Fruit fly (Drosophila melanogaster) whole organism, embryonic: ENCODE measurements around the gene CG11843.

Experiments used
- Bdp1 ChIP-seq: fragments of 200-800 bp; sonication (Bioruptor generic); optimal IDR thresholded peaks from 3 replicates; lab custom pipeline; 2016; ENCODE audit warnings: missing biosample characterization, missing genetic modification characterization
- CG10959 ChIP-seq: fragments of 200-800 bp; sonication (Bioruptor generic); IDR thresholded peaks from 2 replicates; pipeline ENCODE4 v1.3.6; 2022; ENCODE audit warnings: missing biosample characterization, missing genetic modification characterization
- CG10979 ChIP-seq: fragments of 200-800 bp; sonication (Bioruptor generic); optimal IDR thresholded peaks from 2 replicates; lab custom pipeline; 2018; ENCODE audit warnings: missing biosample characterization, mild to moderate bottlenecking, missing genetic modification characterization, moderate library complexity
- CG11398 ChIP-seq: fragments of 200-800 bp; sonication (Bioruptor generic); optimal IDR thresholded peaks from 2 replicates; lab custom pipeline; 2016; ENCODE audit warnings: missing biosample characterization, missing genetic modification characterization
- CG12155 ChIP-seq: fragments of 200-800 bp; sonication (Bioruptor generic); optimal IDR thresholded peaks from 3 replicates; lab custom pipeline; 2016; ENCODE audit warnings: missing biosample characterization, missing genetic modification characterization
- CG12659 ChIP-seq: fragments of 200-800 bp; sonication (Bioruptor generic); optimal IDR thresholded peaks from 3 replicates; lab custom pipeline; 2017; ENCODE audit warnings: mild to moderate bottlenecking, missing biosample characterization, missing genetic modification reagents, missing genetic modification characterization
- CG12744 ChIP-seq: fragments of 200-800 bp; sonication (Bioruptor generic); optimal IDR thresholded peaks from 2 replicates; lab custom pipeline; 2016; ENCODE audit warnings: missing biosample characterization, missing genetic modification characterization
- CG13424 ChIP-seq: fragments of 200-800 bp; sonication (Bioruptor generic); optimal IDR thresholded peaks from 2 replicates; lab custom pipeline; 2019; ENCODE audit warnings: missing biosample characterization, mild to moderate bottlenecking, missing genetic modification characterization, moderate library complexity
- CG15479 ChIP-seq: fragments of 200-800 bp; sonication (Bioruptor generic); optimal IDR thresholded peaks from 3 replicates; lab custom pipeline; 2019; ENCODE audit warnings: missing biosample characterization, mild to moderate bottlenecking, missing genetic modification characterization, moderate library complexity
- CG16779 ChIP-seq: fragments of 200-800 bp; sonication (Bioruptor generic); IDR thresholded peaks from 2 replicates; pipeline ENCODE4 v1.3.6; 2022; ENCODE audit warnings: missing biosample characterization, missing genetic modification characterization
- CG16813 ChIP-seq: fragments of 200-800 bp; sonication (Bioruptor generic); IDR thresholded peaks from 3 replicates; pipeline ENCODE4 v1.3.6; 2022; ENCODE audit warnings: missing biosample characterization, missing genetic modification characterization; ENCODE audit not compliant: partially characterized antibody
- CG17328 ChIP-seq: fragments of 200-800 bp; sonication (Bioruptor generic); IDR thresholded peaks from 2 replicates; pipeline ENCODE4 v1.3.6; 2022; ENCODE audit warnings: missing biosample characterization, missing genetic modification characterization
- CG18476 ChIP-seq: fragments of 200-800 bp; sonication (Bioruptor generic); optimal IDR thresholded peaks from 2 replicates; lab custom pipeline; 2016; ENCODE audit warnings: missing biosample characterization, mild to moderate bottlenecking, missing genetic modification characterization
- CG2120 ChIP-seq: fragments of 200-800 bp; sonication (Bioruptor generic); optimal IDR thresholded peaks from 3 replicates; lab custom pipeline; 2016; ENCODE audit warnings: missing biosample characterization, missing genetic modification characterization
- CG2199 ChIP-seq: fragments of 200-800 bp; sonication (Bioruptor generic); IDR thresholded peaks from 3 replicates; pipeline ENCODE4 v1.3.6; 2022; ENCODE audit warnings: missing biosample characterization, missing genetic modification characterization
- CG2678 ChIP-seq: fragments of 200-800 bp; sonication (Bioruptor generic); optimal IDR thresholded peaks from 3 replicates; lab custom pipeline; 2019; ENCODE audit warnings: missing biosample characterization, mild to moderate bottlenecking, missing genetic modification characterization, moderate library complexity
- CG3065 ChIP-seq: fragments of 200-800 bp; sonication (Bioruptor generic); optimal IDR thresholded peaks from 2 replicates; lab custom pipeline; 2016; ENCODE audit warnings: missing biosample characterization, missing genetic modification characterization
- CG5180 ChIP-seq: fragments of 200-800 bp; sonication (Bioruptor generic); optimal IDR thresholded peaks from 3 replicates; lab custom pipeline; 2017; ENCODE audit warnings: missing biosample characterization, missing genetic modification characterization, mild to moderate bottlenecking, moderate library complexity, missing genetic modification reagents
- CG6175 ChIP-seq: fragments of 200-800 bp; sonication (Bioruptor generic); IDR thresholded peaks from 3 replicates; pipeline ENCODE4 v1.3.6; 2022; ENCODE audit warnings: missing biosample characterization, missing genetic modification characterization
- CG6854 ChIP-seq: fragments of 200-800 bp; sonication (Bioruptor generic); optimal IDR thresholded peaks from 3 replicates; lab custom pipeline; 2017; ENCODE audit warnings: missing biosample characterization, mild to moderate bottlenecking, missing genetic modification characterization
- CG7357 ChIP-seq: fragments of 200-800 bp; sonication (Bioruptor generic); IDR thresholded peaks from 3 replicates; pipeline ENCODE4 v1.3.6; 2022; ENCODE audit warnings: missing biosample characterization, missing genetic modification characterization
- CG8359 ChIP-seq: fragments of 200-800 bp; sonication (Bioruptor generic); optimal IDR thresholded peaks from 2 replicates; lab custom pipeline; 2017; ENCODE audit warnings: missing biosample characterization, mild to moderate bottlenecking, missing genetic modification characterization, borderline replicate concordance
- CG8924 ChIP-seq: fragments of 200-800 bp; optimal IDR thresholded peaks from 3 replicates; lab custom pipeline; 2019; ENCODE audit warnings: missing biosample characterization, mild to moderate bottlenecking, missing genetic modification characterization, moderate library complexity
- CG9215 ChIP-seq: fragments of 200-800 bp; sonication (Bioruptor generic); IDR thresholded peaks from 2 replicates; pipeline ENCODE4 v1.3.6; 2022; ENCODE audit warnings: missing biosample characterization, missing genetic modification characterization
- Camta ChIP-seq: fragments of 200-800 bp; sonication (Bioruptor generic); optimal IDR thresholded peaks from 2 replicates; lab custom pipeline; 2016; ENCODE audit warnings: missing biosample characterization, missing genetic modification characterization
- Chrac-16 ChIP-seq: fragments of 200-800 bp; sonication (Bioruptor generic); optimal IDR thresholded peaks from 3 replicates; lab custom pipeline; 2016; ENCODE audit warnings: missing biosample characterization, missing genetic modification characterization
- ERR ChIP-seq: fragments of 200-800 bp; sonication (Bioruptor generic); optimal IDR thresholded peaks from 2 replicates; lab custom pipeline; 2016; ENCODE audit warnings: missing biosample characterization, missing genetic modification characterization
- Elba2 ChIP-seq: fragments of 200-800 bp; sonication (Bioruptor generic); optimal IDR thresholded peaks from 3 replicates; lab custom pipeline; 2016; ENCODE audit warnings: missing biosample characterization, missing genetic modification characterization
- HmgZ ChIP-seq: fragments of 200-800 bp; sonication (Bioruptor generic); optimal IDR thresholded peaks from 2 replicates; lab custom pipeline; 2018; ENCODE audit warnings: missing biosample characterization, mild to moderate bottlenecking, missing genetic modification characterization
- NC2α ChIP-seq: fragments of 200-800 bp; sonication (Bioruptor generic); optimal IDR thresholded peaks from 2 replicates; lab custom pipeline; 2016; ENCODE audit warnings: missing biosample characterization, missing genetic modification characterization
- Ravus ChIP-seq: fragments of 200-800 bp; sonication (Bioruptor generic); IDR thresholded peaks from 2 replicates; pipeline ENCODE4 v1.3.6; 2022; ENCODE audit warnings: missing biosample characterization, missing genetic modification characterization
- Tbp ChIP-seq: fragments of >200 bp; optimal IDR thresholded peaks from 2 replicates; lab custom pipeline; 2018; ENCODE audit warnings: missing biosample characterization, missing genetic modification characterization
- amos ChIP-seq: fragments of 200-800 bp; sonication (Bioruptor generic); IDR thresholded peaks from 2 replicates; pipeline ENCODE4 v1.3.6; 2022; ENCODE audit warnings: missing biosample characterization, missing genetic modification characterization; ENCODE audit not compliant: partially characterized antibody
- bab2 ChIP-seq: fragments of 200-800 bp; sonication (Bioruptor generic); optimal IDR thresholded peaks from 2 replicates; lab custom pipeline; 2016; ENCODE audit warnings: missing biosample characterization, missing genetic modification characterization
- bcd ChIP-seq: fragments of 200-800 bp; sonication (Bioruptor generic); optimal IDR thresholded peaks from 2 replicates; lab custom pipeline; 2017; ENCODE audit warnings: missing biosample characterization, mild to moderate bottlenecking, missing genetic modification characterization
- bowl ChIP-seq: fragments of 200-800 bp; sonication (Bioruptor generic); IDR thresholded peaks from 2 replicates; pipeline ENCODE4 v1.3.6; 2022; ENCODE audit warnings: missing biosample characterization, missing genetic modification characterization
- chif ChIP-seq, 2 experiments: fragments of 200-800 bp; sonication (Bioruptor generic); optimal IDR thresholded peaks; 3 replicates each; lab custom pipeline; 2016; ENCODE audit warnings: missing biosample characterization in 2 of 2, missing genetic modification characterization in 2 of 2
- chn ChIP-seq: fragments of 200-800 bp; sonication (Bioruptor generic); optimal IDR thresholded peaks from 2 replicates; lab custom pipeline; 2016; ENCODE audit warnings: missing biosample characterization, missing genetic modification characterization
- crol ChIP-seq: fragments of 200-800 bp; sonication (Bioruptor generic); IDR thresholded peaks from 2 replicates; pipeline ENCODE4 v1.3.6; 2022; ENCODE audit warnings: missing biosample characterization, missing genetic modification characterization
- gem ChIP-seq: fragments of 200-800 bp; sonication (Bioruptor generic); optimal IDR thresholded peaks from 2 replicates; lab custom pipeline; 2019; ENCODE audit warnings: missing biosample characterization, mild to moderate bottlenecking, missing genetic modification characterization, moderate library complexity
- jumu ChIP-seq: fragments of 200-800 bp; sonication (Bioruptor generic); optimal IDR thresholded peaks from 3 replicates; lab custom pipeline; 2016; ENCODE audit warnings: missing biosample characterization, missing genetic modification characterization
- lola ChIP-seq, 3 experiments: fragments of >200 bp in 2 of 3; fragments of 200-800 bp in 1 of 3; sonication (Bioruptor generic) in 1 of 3; optimal IDR thresholded peaks; 2 replicates each; lab custom pipeline; 2017 to 2019; ENCODE audit warnings: missing biosample characterization in 3 of 3, missing genetic modification characterization in 3 of 3, mild to moderate bottlenecking in 1 of 3, moderate library complexity in 1 of 3
- mirr ChIP-seq: fragments of 200-800 bp; sonication (Bioruptor generic); optimal IDR thresholded peaks from 3 replicates; lab custom pipeline; 2018; ENCODE audit warnings: missing biosample characterization, mild to moderate bottlenecking, missing genetic modification characterization
- nom ChIP-seq: fragments of 200-800 bp; sonication (Bioruptor generic); optimal IDR thresholded peaks from 2 replicates; lab custom pipeline; 2017; ENCODE audit warnings: missing biosample characterization, missing genetic modification characterization, mild to moderate bottlenecking, moderate library complexity, missing genetic modification reagents
- onecut ChIP-seq: fragments of 200-800 bp; sonication (Bioruptor generic); IDR thresholded peaks from 2 replicates; pipeline ENCODE4 v1.3.6; 2022; ENCODE audit warnings: missing biosample characterization, missing genetic modification characterization
- schlank ChIP-seq: fragments of 200-800 bp; sonication (Bioruptor generic); optimal IDR thresholded peaks from 2 replicates; lab custom pipeline; 2018; ENCODE audit warnings: missing biosample characterization, mild to moderate bottlenecking, missing genetic modification characterization
- tna ChIP-seq: fragments of 200-800 bp; sonication (Bioruptor generic); IDR thresholded peaks from 2 replicates; pipeline ENCODE4 v1.3.6; 2022; ENCODE audit warnings: missing biosample characterization, missing genetic modification characterization; ENCODE audit not compliant: partially characterized antibody
- tup ChIP-seq: fragments of 200-800 bp; sonication (Bioruptor generic); optimal IDR thresholded peaks from 2 replicates; lab custom pipeline; 2016; ENCODE audit warnings: missing biosample characterization, mild to moderate bottlenecking, missing genetic modification characterization, moderate library complexity
- zen2 ChIP-seq: fragments of 200-800 bp; sonication (Bioruptor generic); IDR thresholded peaks from 3 replicates; pipeline ENCODE4 v1.3.6; 2022; ENCODE audit warnings: missing biosample characterization, missing genetic modification characterization; ENCODE audit not compliant: partially characterized antibody

CG11843 gene

DNA sequence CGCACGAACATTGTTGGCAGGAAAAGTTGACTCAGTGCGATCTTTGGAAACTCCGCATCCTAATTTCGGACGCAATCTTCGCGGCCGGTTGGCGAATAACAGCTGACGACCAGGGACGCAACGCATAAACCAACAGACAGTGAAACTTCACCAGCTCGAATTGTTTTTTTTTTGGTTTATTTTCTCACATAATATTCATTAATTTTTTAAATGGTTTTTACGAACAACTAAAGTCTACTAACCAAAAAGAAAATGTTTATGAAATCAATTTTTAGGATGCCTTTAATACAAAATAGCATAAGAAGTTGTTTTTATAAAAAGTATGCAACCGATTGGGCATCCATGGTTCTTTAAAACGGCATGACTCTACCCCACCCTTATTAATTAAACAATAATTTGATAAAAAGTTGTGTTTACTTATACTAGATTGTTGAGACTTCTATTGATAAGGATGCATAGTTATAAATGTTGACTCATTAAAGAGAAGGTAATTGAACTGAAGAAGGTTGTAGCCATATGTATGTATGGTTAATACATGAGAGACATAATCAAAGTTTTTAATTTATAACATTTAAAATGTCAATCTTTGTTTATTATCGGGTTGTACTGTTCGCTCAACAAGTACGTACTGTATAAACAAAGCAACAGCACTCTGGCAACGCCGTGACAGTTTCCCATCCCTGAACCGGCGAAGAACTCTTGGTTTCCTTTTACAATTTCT, 20.1 kb upstream of the CG11843 start, which contains the start of the genes beta4GalNAcTB and Cpsf100 (continued):
- peak; percentile 48 for TF ChIP-seq CG6854 (GFP tag; lab: Kevin White, UChicago)
- TF ChIP-seq Ravus (GFP tag; lab: Robert Waterston, UW) = no peak
- peak; percentile 38 to 66 for TF ChIP-seq chif (GFP tag; optimal IDR thresholded peaks at IDR 0.05; lab: Kevin White, UChicago)
- TF ChIP-seq bcd (GFP tag; lab: Kevin White, UChicago) = peak; percentile 79
- TF ChIP-seq CG8924 (tag; lab: Kevin White, UChicago) = peak; percentile 83
- TF ChIP-seq tup (GFP tag; lab: Kevin White, UChicago) = no peak
- TF ChIP-seq CG6175 (GFP tag; lab: Robert Waterston, UW) = 0 out of 3 replicates have a peak, but pooled peaks have one; percentile 25
- TF ChIP-seq Bdp1 = peak; percentile 48
- TF ChIP-seq Tbp = no peak
- 0 out of 2 replicates have a peak, but pooled peaks have one; percentile 6 for TF ChIP-seq onecut (GFP tag; lab: Robert Waterston, UW)
- TF ChIP-seq CG2678 (tag; lab: Kevin White, UChicago) = peak; percentile 83
- TF ChIP-seq CG5180 = no peak
- peak; percentile 70 for TF ChIP-seq CG9215
- no peak for TF ChIP-seq ERR (GFP tag; lab: Kevin White, UChicago)
- TF ChIP-seq Camta (GFP tag; lab: Kevin White, UChicago) = peak; percentile 66
- no peak for TF ChIP-seq crol (GFP tag; lab: Robert Waterston, UW)
- TF ChIP-seq CG12744 (GFP tag; lab: Kevin White, UChicago) = peak; percentile 40
- TF ChIP-seq tna (GFP tag; lab: Robert Waterston, UW) = no peak
- peak; percentile 8 for TF ChIP-seq CG3065 (GFP tag; lab: Kevin White, UChicago)
- TF ChIP-seq nom (GFP tag; lab: Kevin White, UChicago) = no peak
- TF ChIP-seq CG18476 (GFP tag; lab: Kevin White, UChicago) = peak; percentile 78
- TF ChIP-seq CG15479 (GFP tag; lab: Kevin White, UChicago) = no peak
- peak; percentile 80 for TF ChIP-seq gem (tag; lab: Kevin White, UChicago)
- TF ChIP-seq chn = peak; percentile 40
- TF ChIP-seq CG7357 (GFP tag; lab: Robert Waterston, UW) = no peak; the same call in 2 of the 3 replicates
- no peak for TF ChIP-seq schlank (tag; lab: Kevin White, UChicago)
- peak; percentile 71 for TF ChIP-seq CG13424 (tag; lab: Kevin White, UChicago)
- TF ChIP-seq CG16813 (GFP tag; lab: Robert Waterston, UW) = no peak
- TF ChIP-seq lola (GFP tag; optimal IDR thresholded peaks at IDR 0.05; lab: Kevin White, UChicago) = peak in 1 of 3 experiments; percentile 81
- peak; percentile 48 for TF ChIP-seq CG12155 (GFP tag; lab: Kevin White, UChicago)
- peak; percentile 51 for TF ChIP-seq jumu
- no peak for TF ChIP-seq CG11398 (GFP tag; lab: Kevin White, UChicago)
- peak; percentile 68 for TF ChIP-seq bab2 (GFP tag; lab: Kevin White, UChicago)
- no peak for TF ChIP-seq zen2
- no peak for TF ChIP-seq amos
- peak; percentile 74 for TF ChIP-seq Chrac-16
- peak; percentile 43 for TF ChIP-seq CG17328 (GFP tag; lab: Robert Waterston, UW)
- TF ChIP-seq CG8359 = peak; percentile 8
- TF ChIP-seq CG16779 (GFP tag; lab: Robert Waterston, UW) = no peak
- peak; percentile 84 for TF ChIP-seq CG12659
- TF ChIP-seq bowl (GFP tag; lab: Robert Waterston, UW) = no peak
- peak; percentile 79 for TF ChIP-seq CG2120
- 0 out of 3 replicates have a peak, but pooled peaks have one; percentile 10 for TF ChIP-seq CG2199 (GFP tag; lab: Robert Waterston, UW)
- TF ChIP-seq CG10979 (tag; lab: Kevin White, UChicago) = peak; percentile 57
- TF ChIP-seq HmgZ (tag; lab: Kevin White, UChicago) = peak; percentile 6
- peak; percentile 42; the same call in 1 of the 2 replicates for TF ChIP-seq CG10959 (GFP tag; lab: Robert Waterston, UW)
- TF ChIP-seq NC2α (GFP tag; lab: Kevin White, UChicago) = peak; percentile 7
- TF ChIP-seq Elba2 (GFP tag; lab: Kevin White, UChicago) = peak; percentile 11
- TF ChIP-seq mirr = no peak
